Fruit fly (Drosophila melanogaster): ENCODE measurements around the gene CG43083.

- TF ChIP-seq CG11762 (GFP tag; optimal IDR thresholded peaks at IDR 0.05; ENCODE audit: insufficient read depth) (no peak), Eip93F (GFP tag; optimal IDR thresholded peaks at IDR 0.05) (no peak), CG3032 (tag; optimal IDR thresholded peaks at IDR 0.05) (no peak), eg (GFP tag; IDR thresholded peaks at IDR 0.05) (no peak)
These were observed 17.4 kb downstream of the CG43083 start for dm6 chr3L:15665741-15666140.
